Fruit fly (Drosophila melanogaster): ENCODE measurements around the gene CG15544.

CG15544 gene

DNA sequence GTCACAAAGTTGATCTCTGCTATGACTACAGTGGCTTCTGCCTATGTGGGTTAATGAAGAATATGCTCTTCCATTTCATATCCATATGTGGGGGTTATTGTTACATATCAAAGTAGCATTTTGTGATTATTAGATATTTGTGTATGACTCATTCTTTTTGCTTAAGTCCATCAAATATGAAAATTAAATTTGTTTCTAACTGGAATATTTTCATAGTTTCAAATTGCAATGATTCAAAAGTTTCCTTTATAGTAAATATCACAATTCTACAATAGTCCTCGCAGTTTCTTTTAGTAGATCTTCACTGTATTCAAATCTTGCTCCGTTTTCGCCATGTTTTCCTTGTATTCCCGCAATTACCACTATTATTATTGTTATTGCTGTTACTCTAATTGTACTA lies 22.4 kb upstream of the CG15544 start (continued):
- TF ChIP-seq ttk (GFP tag; IDR thresholded peaks at IDR 0.05) (peak; percentile 32; the same call in 1 of the 2 replicates), wor (GFP tag; IDR thresholded peaks at IDR 0.05) (no peak), onecut (GFP tag; IDR thresholded peaks at IDR 0.05) (no peak), nerfin-1 (tag; optimal IDR thresholded peaks at IDR 0.05) (no peak), chn (GFP tag; optimal IDR thresholded peaks at IDR 0.05) (no peak), CG17359 (tag; optimal IDR thresholded peaks at IDR 0.05) (peak; percentile 42), Vsx1 (GFP tag; optimal IDR thresholded peaks at IDR 0.05) (no peak), CG17829 (tag; optimal IDR thresholded peaks at IDR 0.05) (peak; percentile 14), CG6813 (GFP tag; optimal IDR thresholded peaks at IDR 0.05) (no peak), CG3281 (GFP tag; optimal IDR thresholded peaks at IDR 0.05) (peak; percentile 9), CG12155 (GFP tag; optimal IDR thresholded peaks at IDR 0.05) (no peak), CG13894 (tag; optimal IDR thresholded peaks at IDR 0.05) (no peak), CG15269 (tag; optimal IDR thresholded peaks at IDR 0.05) (peak; percentile 32), CG7786 (GFP tag; optimal IDR thresholded peaks at IDR 0.05) (peak; percentile 4), D (optimal IDR thresholded peaks at IDR 0.05) (no peak), D (GFP tag; optimal IDR thresholded peaks at IDR 0.05) (no peak), tna (GFP tag; IDR thresholded peaks at IDR 0.05; ENCODE audit: partially characterized antibody) (no peak), Sox100B (GFP tag; optimal IDR thresholded peaks at IDR 0.05) (peak; percentile 29), Hsf (GFP tag; optimal IDR thresholded peaks at IDR 0.05) (no peak), CG5180 (GFP tag; optimal IDR thresholded peaks at IDR 0.05) (no peak), NC2α (GFP tag; optimal IDR thresholded peaks at IDR 0.05) (no peak), CG6791 (GFP tag; IDR thresholded peaks at IDR 0.05; ENCODE audit: partially characterized antibody) (no peak), vvl (GFP tag; IDR thresholded peaks at IDR 0.05) (no peak), gt (GFP tag; IDR thresholded peaks at IDR 0.05) (no peak), CG16863 (GFP tag; optimal IDR thresholded peaks at IDR 0.05) (no peak), crol (GFP tag; IDR thresholded peaks at IDR 0.05) (no peak), CG18262 (tag; optimal IDR thresholded peaks at IDR 0.05) (peak; percentile 43), Blimp-1 (GFP tag; optimal IDR thresholded peaks at IDR 0.05) (peak; percentile 0), CG33213 (GFP tag; optimal IDR thresholded peaks at IDR 0.05) (no peak), CG1024 (GFP tag; IDR thresholded peaks at IDR 0.05) (0 out of 2 replicates have a peak, but pooled peaks have one; percentile 15), Oaz (GFP tag; IDR thresholded peaks at IDR 0.05) (no peak), Doc3 (GFP tag; IDR thresholded peaks at IDR 0.05; ENCODE audit: partially characterized antibody) (no peak), CG14667 (GFP tag; IDR thresholded peaks at IDR 0.05) (no peak), CG34224 (GFP tag; IDR thresholded peaks at IDR 0.05; ENCODE audit: partially characterized antibody) (no peak), CG16815 (GFP tag; optimal IDR thresholded peaks at IDR 0.05) (no peak), nom (GFP tag; optimal IDR thresholded peaks at IDR 0.05) (peak; percentile 12), Xrp1 (GFP tag; IDR thresholded peaks at IDR 0.05) (peak; percentile 42; the same call in 1 of the 2 replicates), kay (GFP tag; optimal IDR thresholded peaks at IDR 0.05) (no peak), trem (tag; optimal IDR thresholded peaks at IDR 0.05) (peak; percentile 7), CG12391 (tag; optimal IDR thresholded peaks at IDR 0.05) (peak; percentile 38), CG9817 (tag; optimal IDR thresholded peaks at IDR 0.05) (no peak), gfzf (GFP tag; optimal IDR thresholded peaks at IDR 0.05) (no peak), Hey (tag; optimal IDR thresholded peaks at IDR 0.05) (no peak), CG1792 (GFP tag; optimal IDR thresholded peaks at IDR 0.05) (no peak), chif (GFP tag; optimal IDR thresholded peaks at IDR 0.05) (no peak), CHES-1-like (GFP tag; optimal IDR thresholded peaks at IDR 0.05) (no peak), gsb (GFP tag; IDR thresholded peaks at IDR 0.05) (no peak), Dref (GFP tag; IDR thresholded peaks at IDR 0.05) (no peak), slbo (GFP tag; IDR thresholded peaks at IDR 0.05) (peak; percentile 30; the same call in 1 of the 2 replicates), slp2 (GFP tag; optimal IDR thresholded peaks at IDR 0.05) (no peak), usp (GFP tag; optimal IDR thresholded peaks at IDR 0.05) (no peak)

Data from whole organism, embryonic.